ENCODE assay signal across 1 fruit fly cellular context in genomic region chrX:16780244-16780643, dm6.
TF ChIP-seq lines count a peak whose summit lies in the region.

No protein-coding gene starts in this region.

TF ChIP-seq in whole organism, embryonic, 481 proteins besides CTCF, POLR2A, EP300 and RAD21 (continued from another document):
- TF ChIP-seq bigmax (GFP tag; optimal IDR thresholded peaks at IDR 0.05; lab: Kevin White, UChicago) (no peak), sqz (GFP tag; optimal IDR thresholded peaks at IDR 0.05; lab: Kevin White, UChicago) (peak; percentile 73), CG1832 (GFP tag; optimal IDR thresholded peaks at IDR 0.05; lab: Kevin White, UChicago) (peak; percentile 79), CG10959 (GFP tag; IDR thresholded peaks at IDR 0.05; lab: Robert Waterston, UW) (no peak), Fer2 (tag; optimal IDR thresholded peaks at IDR 0.05; lab: Kevin White, UChicago) (no peak), knrl (GFP tag; IDR thresholded peaks at IDR 0.05; lab: Robert Waterston, UW; ENCODE audit: partially characterized antibody) (no peak), CG18476 (GFP tag; optimal IDR thresholded peaks at IDR 0.05; lab: Kevin White, UChicago) (no peak), CG6654 (GFP tag; optimal IDR thresholded peaks at IDR 0.05; lab: Kevin White, UChicago) (no peak), Deaf1 (tag; optimal IDR thresholded peaks at IDR 0.05; lab: Kevin White, UChicago) (peak; percentile 4), CG2199 (GFP tag; IDR thresholded peaks at IDR 0.05; lab: Robert Waterston, UW) (peak; percentile 37; the same call in 1 of the 3 replicates), Atf-2 (GFP tag; optimal IDR thresholded peaks at IDR 0.05; lab: Kevin White, UChicago) (no peak), abd-A (tag; optimal IDR thresholded peaks at IDR 0.05; lab: Kevin White, UChicago) (peak; percentile 53), Fer1 (GFP tag; optimal IDR thresholded peaks at IDR 0.05; lab: Kevin White, UChicago) (no peak), zfh1 (GFP tag; IDR thresholded peaks at IDR 0.05; lab: Robert Waterston, UW) (no peak), sd (tag; optimal IDR thresholded peaks at IDR 0.05; lab: Kevin White, UChicago) (peak; percentile 75), CG34422 (GFP tag; IDR thresholded peaks at IDR 0.05; lab: Robert Waterston, UW) (no peak), CG33557 (GFP tag; optimal IDR thresholded peaks at IDR 0.05; lab: Kevin White, UChicago) (no peak), vvl (GFP tag; IDR thresholded peaks at IDR 0.05; lab: Robert Waterston, UW) (0 out of 2 replicates have a peak, but pooled peaks have one; percentile 18), MTF-1 (GFP tag; optimal IDR thresholded peaks at IDR 0.05; lab: Kevin White, UChicago; ENCODE audit: borderline replicate concordance) (no peak), fd64A (GFP tag; optimal IDR thresholded peaks at IDR 0.05; lab: Kevin White, UChicago) (no peak), ftz-f1 (GFP tag; optimal IDR thresholded peaks at IDR 0.05; lab: Kevin White, UChicago) (peak; percentile 97), Ada2b (GFP tag; IDR thresholded peaks at IDR 0.05; lab: Robert Waterston, UW) (no peak), chinmo (GFP tag; IDR thresholded peaks at IDR 0.05; lab: Robert Waterston, UW; ENCODE audit: partially characterized antibody) (peak; percentile 74; the same call in 2 of the 4 replicates), BEAF-32 (GFP tag; optimal IDR thresholded peaks at IDR 0.05; lab: Kevin White, UChicago) (no peak), D19B (GFP tag; optimal IDR thresholded peaks at IDR 0.05; lab: Kevin White, UChicago) (peak; percentile 32), caup (GFP tag; optimal IDR thresholded peaks at IDR 0.05; lab: Kevin White, UChicago; ENCODE audit: severe bottlenecking) (peak; percentile 34), fd3F (GFP tag; optimal IDR thresholded peaks at IDR 0.05; lab: Kevin White, UChicago) (no peak), pros (GFP tag; optimal IDR thresholded peaks at IDR 0.05; lab: Kevin White, UChicago) (peak; percentile 12), CG10366 (GFP tag; IDR thresholded peaks at IDR 0.05; lab: Robert Waterston, UW) (no peak), CG7357 (GFP tag; IDR thresholded peaks at IDR 0.05; lab: Robert Waterston, UW) (no peak), CG10321 (GFP tag; IDR thresholded peaks at IDR 0.05; lab: Robert Waterston, UW) (no peak), twi (tag; optimal IDR thresholded peaks at IDR 0.05; lab: Kevin White, UChicago) (peak; percentile 8), Antp (GFP tag; optimal IDR thresholded peaks at IDR 0.05; lab: Kevin White, UChicago) (no peak), z (GFP tag; IDR thresholded peaks at IDR 0.05; lab: Robert Waterston, UW) (peak; percentile 76; the same call in 2 of the 3 replicates), CG16813 (GFP tag; IDR thresholded peaks at IDR 0.05; lab: Robert Waterston, UW; ENCODE audit: partially characterized antibody) (no peak), CG10147 (GFP tag; optimal IDR thresholded peaks at IDR 0.05; lab: Kevin White, UChicago) (no peak), Med (GFP tag; lab: Kevin White, UChicago) (peak; percentile 58), CG8290 (GFP tag; optimal IDR thresholded peaks at IDR 0.05; lab: Kevin White, UChicago) (no peak), CG8290 (tag; optimal IDR thresholded peaks at IDR 0.05; lab: Kevin White, UChicago) (peak in 1 of 2 experiments; percentile 8), CG9876 (GFP tag; optimal IDR thresholded peaks at IDR 0.05; lab: Kevin White, UChicago) (no peak), CG8765 (GFP tag; IDR thresholded peaks at IDR 0.05; lab: Robert Waterston, UW) (no peak), Pdp1 (GFP tag; optimal IDR thresholded peaks at IDR 0.05; lab: Kevin White, UChicago) (peak in 1 of 2 experiments; percentile 83), Sry-δ (GFP tag; optimal IDR thresholded peaks at IDR 0.05; lab: Kevin White, UChicago) (no peak), Lpt (GFP tag; optimal IDR thresholded peaks at IDR 0.05; lab: Kevin White, UChicago) (no peak), CG12744 (GFP tag; optimal IDR thresholded peaks at IDR 0.05; lab: Kevin White, UChicago) (no peak)
